Worm (Caenorhabditis elegans) whole organism, mixed stage, embryonic: Measurements from ENCODE around the gene spp-12.

ENCODE experiments used
- M03D4.4 ChIP-seq: sonication (generic microtip); optimal IDR thresholded peaks from 2 replicates; lab custom pipeline; 2017; ENCODE audit warnings: mild to moderate bottlenecking, missing genetic modification characterization, missing compliant biosample characterization
- bed-3 ChIP-seq: fragments of 200-800 bp; sonication (Bioruptor generic); optimal IDR thresholded peaks from 3 replicates; lab custom pipeline; 2018; ENCODE audit warnings: mild to moderate bottlenecking, missing genetic modification characterization, moderate library complexity, missing compliant biosample characterization
- blmp-1 ChIP-seq: fragments of 150-350 bp; optimal IDR thresholded peaks from 2 replicates; lab custom pipeline; 2014; ENCODE audit warnings: missing biosample characterization, missing genetic modification characterization
- ceh-39 ChIP-seq: fragments of 150-350 bp; optimal IDR thresholded peaks from 2 replicates; lab custom pipeline; 2014; ENCODE audit warnings: missing biosample characterization, missing genetic modification characterization
- ceh-43 ChIP-seq: fragments of 200-800 bp; sonication (Bioruptor generic); optimal IDR thresholded peaks from 2 replicates; lab custom pipeline; 2018; ENCODE audit warnings: mild to moderate bottlenecking, missing genetic modification characterization, moderate library complexity, missing compliant biosample characterization
- ceh-83 ChIP-seq: fragments of 200-800 bp; sonication (Bioruptor generic); optimal IDR thresholded peaks from 2 replicates; lab custom pipeline; 2018; ENCODE audit warnings: mild to moderate bottlenecking, missing genetic modification characterization, missing compliant biosample characterization
- cnd-1 ChIP-seq: fragments of 200-800 bp; sonication (Bioruptor generic); optimal IDR thresholded peaks from 2 replicates; lab custom pipeline; 2018; ENCODE audit warnings: mild to moderate bottlenecking, missing genetic modification characterization, missing compliant biosample characterization
- elt-1 ChIP-seq: sonication (generic microtip); optimal IDR thresholded peaks from 2 replicates; lab custom pipeline; 2017; ENCODE audit warnings: missing genetic modification characterization, mild to moderate bottlenecking, missing compliant biosample characterization, antibody characterized with exemption, moderate library complexity, borderline replicate concordance; ENCODE audit not compliant: insufficient read depth
- elt-3 ChIP-seq: fragments of 150-350 bp; optimal IDR thresholded peaks from 2 replicates; lab custom pipeline; 2014; ENCODE audit warnings: missing biosample characterization, missing genetic modification characterization
- flh-1 ChIP-seq: fragments of 200-800 bp; sonication (Bioruptor generic); optimal IDR thresholded peaks from 2 replicates; lab custom pipeline; 2018; ENCODE audit warnings: mild to moderate bottlenecking, missing genetic modification characterization, moderate library complexity, missing compliant biosample characterization
- ham-2 ChIP-seq: fragments of 200-800 bp; sonication (Bioruptor generic); optimal IDR thresholded peaks from 2 replicates; lab custom pipeline; 2018; ENCODE audit warnings: mild to moderate bottlenecking, missing genetic modification characterization, missing compliant biosample characterization
- hlh-1 ChIP-seq: fragments of 150-350 bp; optimal IDR thresholded peaks from 2 replicates; lab custom pipeline; 2014; ENCODE audit warnings: missing biosample characterization, missing genetic modification reagents, missing genetic modification characterization
- lin-13 ChIP-seq: fragments of 150-350 bp; optimal IDR thresholded peaks from 2 replicates; lab custom pipeline; 2014; ENCODE audit warnings: missing biosample characterization, missing genetic modification characterization
- lin-32 ChIP-seq: fragments of 200-800 bp; sonication (Bioruptor generic); optimal IDR thresholded peaks from 2 replicates; lab custom pipeline; 2018; ENCODE audit warnings: mild to moderate bottlenecking, missing genetic modification characterization, missing compliant biosample characterization
- lsy-2 ChIP-seq: fragments of 150-350 bp; optimal IDR thresholded peaks from 2 replicates; lab custom pipeline; 2014; ENCODE audit warnings: missing biosample characterization, missing genetic modification characterization
- mab-5 ChIP-seq: fragments of 150-350 bp; optimal IDR thresholded peaks from 2 replicates; lab custom pipeline; 2014; ENCODE audit warnings: missing biosample characterization, missing genetic modification characterization
- mep-1 ChIP-seq: fragments of 150-350 bp; optimal IDR thresholded peaks from 2 replicates; lab custom pipeline; 2017; ENCODE audit warnings: missing biosample characterization, missing genetic modification reagents, missing genetic modification characterization, inconsistent platforms
- mls-2 ChIP-seq: sonication (generic microtip); optimal IDR thresholded peaks from 2 replicates; lab custom pipeline; 2016; ENCODE audit warnings: mild to moderate bottlenecking, missing genetic modification characterization, moderate library complexity, missing compliant biosample characterization
- nhr-2 ChIP-seq: fragments of 150-350 bp; optimal IDR thresholded peaks from 2 replicates; lab custom pipeline; 2014; ENCODE audit warnings: missing biosample characterization, missing genetic modification characterization
- nhr-237 ChIP-seq: fragments of 150-350 bp; optimal IDR thresholded peaks from 2 replicates; lab custom pipeline; 2014; ENCODE audit warnings: missing biosample characterization, missing genetic modification characterization
- nhr-28 ChIP-seq: fragments of 150-350 bp; optimal IDR thresholded peaks from 2 replicates; lab custom pipeline; 2014; ENCODE audit warnings: missing biosample characterization, missing genetic modification characterization
- pha-4 ChIP-seq: fragments of 150-350 bp; optimal IDR thresholded peaks from 2 replicates; lab custom pipeline; 2018; ENCODE audit warnings: missing biosample characterization, missing genetic modification reagents, missing genetic modification characterization
- sem-2 ChIP-seq: fragments of 200-800 bp; sonication (Bioruptor generic); optimal IDR thresholded peaks from 2 replicates; lab custom pipeline; 2018; ENCODE audit warnings: mild to moderate bottlenecking, missing genetic modification characterization, missing compliant biosample characterization
- snpc-4 ChIP-seq: fragments of 150-350 bp; optimal IDR thresholded peaks from 2 replicates; lab custom pipeline; 2014; ENCODE audit warnings: missing biosample characterization, missing genetic modification characterization
- sptf-1 ChIP-seq: sonication (generic microtip); optimal IDR thresholded peaks from 2 replicates; lab custom pipeline; 2017; ENCODE audit warnings: mild to moderate bottlenecking, missing genetic modification characterization, moderate library complexity, missing compliant biosample characterization
- tbx-8 ChIP-seq: fragments of 200-800 bp; sonication (Bioruptor generic); optimal IDR thresholded peaks from 2 replicates; lab custom pipeline; 2018; ENCODE audit warnings: mild to moderate bottlenecking, missing genetic modification characterization, moderate library complexity, missing compliant biosample characterization
- unc-120 ChIP-seq: sonication (generic microtip); optimal IDR thresholded peaks from 2 replicates; lab custom pipeline; 2017; ENCODE audit warnings: missing genetic modification characterization, missing compliant biosample characterization; ENCODE audit not compliant: poor library complexity, severe bottlenecking
- unc-39 ChIP-seq: fragments of 150-350 bp; optimal IDR thresholded peaks from 2 replicates; lab custom pipeline; 2014; ENCODE audit warnings: missing biosample characterization, missing genetic modification characterization
- unc-62 ChIP-seq: fragments of 150-350 bp; optimal IDR thresholded peaks from 2 replicates; lab custom pipeline; 2014; ENCODE audit warnings: missing biosample characterization, missing genetic modification reagents, missing genetic modification characterization
- zip-8 ChIP-seq: fragments of 150-350 bp; optimal IDR thresholded peaks from 2 replicates; lab custom pipeline; 2014; ENCODE audit warnings: missing biosample characterization, missing genetic modification characterization
- ztf-11 ChIP-seq: fragments of 150-350 bp; optimal IDR thresholded peaks from 2 replicates; lab custom pipeline; 2014; ENCODE audit warnings: missing biosample characterization, missing genetic modification characterization

The spp-12 gene

DNA sequence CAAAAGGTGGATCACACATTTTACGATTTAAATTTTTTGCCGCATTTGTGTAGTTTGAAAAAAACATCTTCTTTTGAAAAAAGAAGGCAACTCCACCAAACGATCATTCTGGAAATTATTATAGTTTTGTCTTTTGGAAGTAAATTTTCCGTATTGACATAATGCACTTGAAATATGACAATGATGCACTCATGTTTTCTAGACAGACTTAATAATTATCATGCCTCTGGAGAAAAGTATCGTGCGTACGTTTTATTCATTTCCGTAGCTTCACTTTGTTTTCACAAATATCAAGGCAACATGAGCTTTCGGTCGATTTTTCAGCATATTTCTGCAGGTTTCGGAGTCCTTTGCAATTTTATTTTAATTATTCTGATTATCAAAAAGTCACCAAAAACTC, 28.7 kb downstream of the spp-12 start, which contains the start of gene str-250:
TSS of gene str-250 (plus strand) at position 301 of the 400 bp plus-strand sequence.
- no peak for TF ChIP-seq flh-1 (GFP tag; lab: Kevin White, UChicago)
- TF ChIP-seq mep-1 (tag; lab: Kevin White, UChicago) = no peak
- no peak for TF ChIP-seq M03D4.4 (tag; lab: Kevin White, UChicago)
- no peak for TF ChIP-seq zip-8 (tag; lab: Kevin White, UChicago)
- TF ChIP-seq lin-13 = no peak
- TF ChIP-seq ceh-39 (tag; lab: Kevin White, UChicago) = no peak
- no peak for TF ChIP-seq lin-32 (GFP tag; lab: Kevin White, UChicago)
- TF ChIP-seq ztf-11 = no peak
- no peak for TF ChIP-seq nhr-237
- no peak for TF ChIP-seq unc-120
- no peak for TF ChIP-seq sem-2 (GFP tag; lab: Kevin White, UChicago)
- no peak for TF ChIP-seq unc-62 (GFP tag; lab: Kevin White, UChicago)
- no peak for TF ChIP-seq hlh-1 (tag; lab: Kevin White, UChicago)

DNA sequence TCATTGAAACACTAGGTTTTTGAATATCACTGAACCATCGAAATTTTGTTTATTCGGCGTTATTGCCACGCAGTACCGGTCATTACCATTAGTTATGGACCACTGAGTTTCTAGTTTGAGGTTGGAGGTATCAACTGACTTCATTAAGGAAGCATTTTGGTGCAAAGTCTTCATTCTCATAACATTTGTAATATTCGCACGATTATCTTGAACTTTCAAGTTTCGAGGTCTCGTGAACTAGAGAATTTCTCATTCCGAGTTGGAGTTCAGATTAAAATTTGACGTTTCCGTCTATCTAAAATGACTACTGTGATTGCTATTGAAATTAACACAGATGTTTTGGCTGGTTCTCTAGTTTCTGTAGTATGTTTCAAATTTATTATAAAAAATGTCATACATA, 31.1 kb downstream of the spp-12 start, which contains the start of gene srx-42:
TSS of gene srx-42 (plus strand) at position 301 of the 400 bp plus-strand sequence.
- TF ChIP-seq lin-13 (no peak), cnd-1 (tag; lab: Kevin White, UChicago) (no peak), hlh-1 (tag; lab: Kevin White, UChicago) (no peak), nhr-28 (no peak), ceh-83 (no peak), nhr-2 (tag; lab: Kevin White, UChicago) (no peak), blmp-1 (tag; lab: Kevin White, UChicago) (no peak), ceh-43 (GFP tag; lab: Kevin White, UChicago) (no peak), mep-1 (tag; lab: Kevin White, UChicago) (no peak), ztf-11 (no peak), lin-32 (GFP tag; lab: Kevin White, UChicago) (no peak), unc-39 (tag; lab: Kevin White, UChicago) (no peak), flh-1 (GFP tag; lab: Kevin White, UChicago) (no peak), tbx-8 (GFP tag; lab: Kevin White, UChicago) (no peak), unc-62 (GFP tag; lab: Kevin White, UChicago) (no peak), snpc-4 (tag; lab: Kevin White, UChicago) (no peak), elt-1 (tag; lab: Kevin White, UChicago) (no peak)

DNA sequence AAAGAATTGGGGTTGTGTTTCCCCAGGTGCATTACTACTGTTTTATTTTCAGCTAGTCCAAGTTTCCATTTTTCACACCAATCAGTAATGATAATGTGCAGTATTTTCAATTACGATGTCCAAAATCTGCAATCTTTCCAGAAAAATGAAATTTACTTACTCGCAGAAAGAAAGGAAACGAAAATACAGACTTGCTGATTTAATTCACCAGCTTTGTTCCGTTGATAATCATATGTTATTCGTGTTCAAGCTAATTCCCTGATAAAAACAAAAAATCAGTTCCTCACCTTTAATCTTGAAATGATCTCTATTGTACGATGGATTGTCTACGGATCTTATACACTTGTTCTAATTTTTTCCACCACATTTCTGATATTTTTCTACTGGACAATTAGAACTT, 34.2 kb downstream of the spp-12 start, which contains the start of gene srxa-11:
TSS of gene srxa-11 (plus strand) at position 301 of the 400 bp plus-strand sequence.
- TF ChIP-seq bed-3 (GFP tag; lab: Kevin White, UChicago) (no peak), M03D4.4 (tag; lab: Kevin White, UChicago) (no peak), mab-5 (no peak), elt-3 (tag; lab: Kevin White, UChicago) (no peak), blmp-1 (tag; lab: Kevin White, UChicago) (no peak), lsy-2 (tag; lab: Kevin White, UChicago) (no peak), pha-4 (tag; lab: Kevin White, UChicago) (no peak), ceh-43 (GFP tag; lab: Kevin White, UChicago) (no peak), nhr-237 (no peak), lin-32 (GFP tag; lab: Kevin White, UChicago) (no peak), ceh-83 (no peak), sptf-1 (tag; lab: Kevin White, UChicago) (no peak)

DNA sequence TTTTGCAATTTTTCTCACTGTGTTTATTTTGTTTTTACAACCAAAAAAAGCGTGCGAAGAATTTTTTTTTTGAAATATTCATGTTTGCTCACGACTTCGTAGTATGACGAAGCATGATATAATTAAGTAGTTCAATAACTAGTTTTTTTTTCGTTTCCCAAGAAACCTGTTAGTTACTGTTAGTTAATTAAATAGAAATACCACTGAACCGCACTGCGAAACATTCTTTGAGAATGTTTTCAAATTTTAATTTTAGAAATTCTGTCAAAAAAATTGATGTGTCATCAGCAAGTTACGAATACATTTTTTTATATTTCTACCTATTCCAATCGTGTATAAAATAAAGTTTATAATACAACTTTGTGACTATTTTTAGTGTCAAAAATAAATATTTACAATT, 36.8 kb downstream of the spp-12 start, which contains the start of gene srxa-12:
TSS of gene srxa-12 (plus strand) at position 301 of the 400 bp plus-strand sequence.
- TF ChIP-seq nhr-2 (tag; lab: Kevin White, UChicago) (no peak), sptf-1 (tag; lab: Kevin White, UChicago) (no peak), mls-2 (tag; lab: Kevin White, UChicago) (no peak), pha-4 (tag; lab: Kevin White, UChicago) (no peak)

DNA sequence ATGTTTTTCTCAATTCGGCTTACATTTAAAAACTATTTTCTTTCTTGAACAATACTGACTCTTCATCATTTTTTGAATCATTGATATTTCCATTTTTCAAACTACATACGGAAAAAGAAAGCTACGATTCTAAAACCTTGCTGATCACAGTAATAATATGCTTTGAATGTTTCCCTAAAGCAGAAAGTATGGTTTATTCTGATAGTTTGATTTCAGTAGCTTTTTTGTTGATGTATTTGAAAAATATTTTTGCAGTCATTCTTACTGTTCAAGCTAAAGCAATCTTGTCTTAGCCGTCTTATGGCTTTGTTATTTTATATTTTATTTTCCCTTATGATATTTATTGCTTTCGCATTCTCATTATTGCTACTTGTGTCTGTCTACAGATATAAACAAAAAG, 39.9 kb downstream of the spp-12 start, which contains the start of gene srxa-13:
TSS of gene srxa-13 (plus strand) at position 301 of the 400 bp plus-strand sequence.
- TF ChIP-seq unc-120 (no peak), zip-8 (tag; lab: Kevin White, UChicago) (no peak), ham-2 (GFP tag; lab: Kevin White, UChicago) (no peak), lin-32 (GFP tag; lab: Kevin White, UChicago) (no peak), blmp-1 (tag; lab: Kevin White, UChicago) (no peak), cnd-1 (tag; lab: Kevin White, UChicago) (no peak), tbx-8 (GFP tag; lab: Kevin White, UChicago) (no peak), unc-62 (GFP tag; lab: Kevin White, UChicago) (no peak), sem-2 (GFP tag; lab: Kevin White, UChicago) (no peak), hlh-1 (tag; lab: Kevin White, UChicago) (no peak), lin-13 (no peak)
- TF ChIP-seq, all 35 proteins: peak for 0
